Worm (Caenorhabditis elegans): Measurements from ENCODE around the gene Y17G9A.2.

DNA sequence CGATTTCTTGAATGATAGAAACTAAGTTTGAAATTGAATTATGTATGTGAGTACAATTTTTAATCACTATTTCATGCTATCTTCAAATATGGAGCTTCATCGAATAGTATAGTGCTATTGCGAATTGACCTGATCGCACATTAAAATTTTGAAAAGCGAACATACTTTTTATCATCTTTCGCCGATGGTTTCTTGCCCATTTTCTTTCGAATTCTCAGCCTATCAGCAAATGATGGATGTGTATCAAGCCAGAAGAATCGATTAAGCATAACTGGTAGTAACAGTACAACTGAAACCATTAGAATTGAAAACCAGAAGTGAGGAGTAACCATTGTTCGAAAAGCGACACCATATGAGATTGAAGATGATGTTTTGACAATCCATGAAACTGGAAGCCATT, 26.5 kb downstream of the Y17G9A.2 start:
- TF ChIP-seq lin-39 (tag; optimal IDR thresholded peaks at IDR 0.05) = no peak
- no peak for TF ChIP-seq blmp-1 (tag; optimal IDR thresholded peaks at IDR 0.05)
- TF ChIP-seq nhr-76 (tag; optimal IDR thresholded peaks at IDR 0.05) = no peak
- TF ChIP-seq egl-27 (tag; optimal IDR thresholded peaks at IDR 0.05) = no peak
- no peak for TF ChIP-seq mdl-1 (tag; optimal IDR thresholded peaks at IDR 0.05)

All from whole organism, L1 larva.